Worm (Caenorhabditis elegans) whole organism, L1 larva: Measurements from ENCODE around the gene gst-7.
"Not testable (repeated sequence)": the region's sequence is repeated elsewhere in the genome, so short reads cannot be mapped to it uniquely, and the experiment has no call there.

Experiments used
- C04F5.9 ChIP-seq: sonication (generic microtip); optimal IDR thresholded peaks from 2 replicates; lab custom pipeline; 2016; ENCODE audit warnings: missing genetic modification characterization, missing compliant biosample characterization
- Y116A8C.19 ChIP-seq: sonication (generic microtip); optimal IDR thresholded peaks from 2 replicates; lab custom pipeline; 2016; ENCODE audit warnings: missing compliant biosample characterization, missing genetic modification characterization, borderline replicate concordance
- alr-1 ChIP-seq: fragments of 200-800 bp; sonication (Bioruptor generic); optimal IDR thresholded peaks from 2 replicates; lab custom pipeline; 2018; ENCODE audit warnings: borderline replicate concordance, mild to moderate bottlenecking, missing genetic modification characterization, missing compliant biosample characterization
- aly-2 ChIP-seq: fragments of 150-350 bp; optimal IDR thresholded peaks from 2 replicates; lab custom pipeline; 2014; ENCODE audit warnings: missing biosample characterization, missing genetic modification characterization
- ceh-8 ChIP-seq: fragments of 200-800 bp; sonication (Bioruptor generic); optimal IDR thresholded peaks from 2 replicates; lab custom pipeline; 2018; ENCODE audit warnings: mild to moderate bottlenecking, missing genetic modification characterization, moderate library complexity, missing compliant biosample characterization
- ceh-88 ChIP-seq: fragments of 200-800 bp; sonication (Bioruptor generic); IDR thresholded peaks from 2 replicates; pipeline ENCODE4 v1.3.6; 2022; ENCODE audit warnings: missing genetic modification characterization, missing compliant biosample characterization
- ceh-90 ChIP-seq: sonication (generic microtip); optimal IDR thresholded peaks from 2 replicates; lab custom pipeline; 2016; ENCODE audit warnings: missing genetic modification characterization, missing compliant biosample characterization
- dpl-1 ChIP-seq, 3 experiments: fragments of 150-350 bp in 2 of 3; sonication (generic microtip) in 1 of 3; optimal IDR thresholded peaks; 2 replicates each; lab custom pipeline; 2014 to 2017; ENCODE audit warnings: missing biosample characterization in 3 of 3, missing genetic modification characterization in 3 of 3, missing genetic modification reagents in 3 of 3
- egl-27 ChIP-seq, 2 experiments: fragments of 150-350 bp in 1 of 2; sonication (generic microtip); optimal IDR thresholded peaks; 3 replicates each; lab custom pipeline; 2017 to 2018; ENCODE audit warnings: missing biosample characterization in 2 of 2, missing genetic modification characterization in 2 of 2, missing genetic modification reagents in 2 of 2
- elt-3 ChIP-seq, 6 experiments: fragments of 150-350 bp in 1 of 6; sonication (generic microtip); optimal IDR thresholded peaks; 2 replicates each; lab custom pipeline; 2017 to 2018; ENCODE audit warnings: missing biosample characterization in 6 of 6, missing genetic modification characterization in 6 of 6, inconsistent platforms in 1 of 6
- ets-5 ChIP-seq: fragments of 200-800 bp; sonication (Bioruptor generic); IDR thresholded peaks from 2 replicates; pipeline ENCODE4 v1.3.6; 2022; ENCODE audit warnings: missing genetic modification characterization, missing compliant biosample characterization
- grh-1 ChIP-seq: fragments of 200-800 bp; sonication (Bioruptor generic); IDR thresholded peaks from 2 replicates; pipeline ENCODE4 v1.3.6; 2022; ENCODE audit warnings: missing genetic modification reagents, missing genetic modification characterization, missing compliant biosample characterization
- hlh-4 ChIP-seq: sonication (generic microtip); optimal IDR thresholded peaks from 2 replicates; lab custom pipeline; 2016; ENCODE audit warnings: mild to moderate bottlenecking, missing genetic modification characterization, missing compliant biosample characterization
- isw-1 ChIP-seq: fragments of 200-800 bp; sonication (Bioruptor generic); IDR thresholded peaks from 2 replicates; pipeline ENCODE4 v1.3.6; 2022; ENCODE audit warnings: missing genetic modification characterization, missing compliant biosample characterization
- jun-1 ChIP-seq: fragments of 150-350 bp; optimal IDR thresholded peaks from 2 replicates; lab custom pipeline; 2014; ENCODE audit warnings: missing biosample characterization, missing genetic modification reagents, missing genetic modification characterization
- lin-14 ChIP-seq: fragments of 200-800 bp; sonication (Bioruptor generic); optimal IDR thresholded peaks from 2 replicates; lab custom pipeline; 2018; ENCODE audit warnings: mild to moderate bottlenecking, missing genetic modification characterization, moderate library complexity, missing compliant biosample characterization
- lin-15B ChIP-seq: fragments of 150-350 bp; sonication (generic microtip); optimal IDR thresholded peaks from 3 replicates; lab custom pipeline; 2014; ENCODE audit warnings: missing biosample characterization, missing genetic modification characterization
- lin-35 ChIP-seq, 2 experiments: fragments of 150-350 bp; optimal IDR thresholded peaks; 2 replicates each; lab custom pipeline; 2014; ENCODE audit warnings: missing biosample characterization in 2 of 2, missing genetic modification characterization in 2 of 2, missing genetic modification reagents in 2 of 2
- lir-3 ChIP-seq: sonication (generic microtip); optimal IDR thresholded peaks from 2 replicates; lab custom pipeline; 2016; ENCODE audit warnings: mild to moderate bottlenecking, missing genetic modification characterization, moderate library complexity, missing compliant biosample characterization; ENCODE audit not compliant: poor library complexity
- nhr-12 ChIP-seq: sonication (generic microtip); optimal IDR thresholded peaks from 2 replicates; lab custom pipeline; 2017; ENCODE audit warnings: missing biosample characterization, missing genetic modification characterization
- nhr-19 ChIP-seq: fragments of 200-800 bp; sonication (Bioruptor generic); conservative IDR thresholded peaks from 2 replicates; pipeline ENCODE4 v1.3.6; 2022; ENCODE audit warnings: missing genetic modification characterization, missing compliant biosample characterization
- nhr-20 ChIP-seq: sonication (generic microtip); optimal IDR thresholded peaks from 2 replicates; lab custom pipeline; 2016; ENCODE audit warnings: mild to moderate bottlenecking, missing genetic modification characterization, missing compliant biosample characterization
- nhr-237 ChIP-seq: fragments of 150-350 bp; optimal IDR thresholded peaks from 2 replicates; lab custom pipeline; 2014; ENCODE audit warnings: missing biosample characterization, missing genetic modification characterization
- nhr-28 ChIP-seq: fragments of 150-350 bp; optimal IDR thresholded peaks from 2 replicates; lab custom pipeline; 2014; ENCODE audit warnings: missing biosample characterization, missing genetic modification characterization
- nhr-47 ChIP-seq: sonication (generic microtip); optimal IDR thresholded peaks from 2 replicates; lab custom pipeline; 2016; ENCODE audit warnings: mild to moderate bottlenecking, missing genetic modification characterization, moderate library complexity, missing compliant biosample characterization
- nhr-71 ChIP-seq: sonication (generic microtip); optimal IDR thresholded peaks from 2 replicates; lab custom pipeline; 2016; ENCODE audit warnings: mild to moderate bottlenecking, missing genetic modification characterization, moderate library complexity, missing compliant biosample characterization
- nhr-76 ChIP-seq: sonication (generic microtip); optimal IDR thresholded peaks from 2 replicates; lab custom pipeline; 2017; ENCODE audit warnings: missing biosample characterization, missing genetic modification characterization
- nhr-77 ChIP-seq: fragments of 150-350 bp; optimal IDR thresholded peaks from 2 replicates; lab custom pipeline; 2014; ENCODE audit warnings: missing biosample characterization, missing genetic modification characterization
- pqm-1 ChIP-seq: sonication (generic microtip); optimal IDR thresholded peaks from 3 replicates; lab custom pipeline; 2017; ENCODE audit warnings: missing biosample characterization, missing genetic modification characterization
- rnt-1 ChIP-seq: sonication (generic microtip); optimal IDR thresholded peaks from 2 replicates; lab custom pipeline; 2016; ENCODE audit warnings: mild to moderate bottlenecking, missing genetic modification characterization, moderate library complexity, missing compliant biosample characterization
- snpc-4 ChIP-seq: fragments of 150-350 bp; optimal IDR thresholded peaks from 2 replicates; lab custom pipeline; 2014; ENCODE audit warnings: missing biosample characterization, missing genetic modification characterization
- snu-23 ChIP-seq: sonication (generic microtip); optimal IDR thresholded peaks from 2 replicates; lab custom pipeline; 2016; ENCODE audit warnings: missing genetic modification characterization, missing compliant biosample characterization
- sox-4 ChIP-seq: sonication (generic microtip); optimal IDR thresholded peaks from 2 replicates; lab custom pipeline; 2016; ENCODE audit warnings: missing genetic modification characterization, missing compliant biosample characterization
- sup-37 ChIP-seq: fragments of 200-800 bp; sonication (Bioruptor generic); optimal IDR thresholded peaks from 2 replicates; lab custom pipeline; 2018; ENCODE audit warnings: mild to moderate bottlenecking, missing genetic modification characterization, missing compliant biosample characterization
- swsn-7 ChIP-seq: sonication (generic microtip); optimal IDR thresholded peaks from 2 replicates; lab custom pipeline; 2016; ENCODE audit warnings: missing genetic modification characterization, missing compliant biosample characterization
- tbx-2 ChIP-seq: sonication (generic microtip); optimal IDR thresholded peaks from 2 replicates; lab custom pipeline; 2016; ENCODE audit warnings: missing genetic modification characterization, missing compliant biosample characterization
- unc-130 ChIP-seq: fragments of 150-350 bp; optimal IDR thresholded peaks from 2 replicates; lab custom pipeline; 2017; ENCODE audit warnings: missing biosample characterization, missing genetic modification characterization, inconsistent platforms
- unc-86 ChIP-seq: sonication (generic microtip); optimal IDR thresholded peaks from 2 replicates; lab custom pipeline; 2016; ENCODE audit warnings: missing genetic modification characterization, missing compliant biosample characterization
- unc-98 ChIP-seq: fragments of 200-800 bp; sonication (Bioruptor generic); IDR thresholded peaks from 2 replicates; pipeline ENCODE4 v1.3.6; 2022; ENCODE audit warnings: missing genetic modification characterization, missing compliant biosample characterization
- vab-15 ChIP-seq: sonication (generic microtip); optimal IDR thresholded peaks from 2 replicates; lab custom pipeline; 2017; ENCODE audit warnings: missing genotype, mild to moderate bottlenecking, missing genetic modification characterization, missing compliant biosample characterization
- xbp-1 ChIP-seq: sonication (generic microtip); optimal IDR thresholded peaks from 2 replicates; lab custom pipeline; 2016; ENCODE audit warnings: missing genetic modification characterization, missing compliant biosample characterization
- zag-1 ChIP-seq: fragments of 150-350 bp; optimal IDR thresholded peaks from 2 replicates; lab custom pipeline; 2014; ENCODE audit warnings: missing biosample characterization, missing genetic modification characterization
- zip-4 ChIP-seq: fragments of 200-800 bp; sonication (Bioruptor generic); optimal IDR thresholded peaks from 2 replicates; lab custom pipeline; 2018; ENCODE audit warnings: mild to moderate bottlenecking, missing genetic modification characterization, moderate library complexity, missing compliant biosample characterization
- ztf-11 ChIP-seq, 2 experiments: sonication (generic microtip); optimal IDR thresholded peaks; 2 replicates each; lab custom pipeline; 2016 to 2017; ENCODE audit warnings: missing genetic modification characterization in 2 of 2, missing biosample characterization in 1 of 2, missing compliant biosample characterization in 1 of 2

gst-7 gene

ce11 chrII:4902035-4902434 lies 20.2 kb downstream of the gst-7 start, which contains the start of gene R05F9.9 (continued):
- TF ChIP-seq lin-35 (GFP tag; optimal IDR thresholded peaks at IDR 0.05; lab: Kevin White, UChicago) (peak; percentile 33 to 67), nhr-77 (tag; lab: Kevin White, UChicago) (no peak), lin-15B (tag; lab: Kevin White, UChicago) (no peak), nhr-76 (tag; lab: Kevin White, UChicago) (no peak), xbp-1 (tag; lab: Kevin White, UChicago) (peak; percentile 7), nhr-28 (tag; lab: Kevin White, UChicago) (no peak), vab-15 (tag; lab: Kevin White, UChicago) (no peak), tbx-2 (tag; lab: Kevin White, UChicago) (peak; percentile 3), lir-3 (tag; lab: Kevin White, UChicago) (no peak), ceh-88 (no peak), sox-4 (tag; lab: Kevin White, UChicago) (no peak), nhr-19 (GFP tag; lab: Robert Waterston, UW) (no peak), pqm-1 (tag; lab: Kevin White, UChicago) (no peak), aly-2 (peak; percentile 24), snu-23 (GFP tag; lab: Kevin White, UChicago) (peak; percentile 48), grh-1 (GFP tag; lab: Robert Waterston, UW) (no peak), ets-5 (GFP tag; lab: Robert Waterston, UW) (no peak), hlh-4 (no peak), unc-86 (tag; lab: Kevin White, UChicago) (no peak), ztf-11 (tag; optimal IDR thresholded peaks at IDR 0.05; lab: Kevin White, UChicago) (no peak), lin-14 (GFP tag; lab: Kevin White, UChicago) (peak; percentile 25), dpl-1 (GFP tag; optimal IDR thresholded peaks at IDR 0.05; lab: Kevin White, UChicago) (peak; percentile 24 to 73 (median 28)), nhr-47 (tag; lab: Kevin White, UChicago) (peak; percentile 3), snpc-4 (tag; lab: Kevin White, UChicago) (no peak), zip-4 (no peak), rnt-1 (peak; percentile 8), ceh-8 (no peak), egl-27 (tag; optimal IDR thresholded peaks at IDR 0.05; lab: Kevin White, UChicago) (no peak), alr-1 (tag; lab: Kevin White, UChicago) (no peak), unc-130 (tag; lab: Kevin White, UChicago) (no peak), elt-3 (tag; optimal IDR thresholded peaks at IDR 0.05; lab: Kevin White, UChicago) (no peak), C04F5.9 (tag; lab: Kevin White, UChicago) (no peak), isw-1 (GFP tag; lab: Robert Waterston, UW) (no peak), nhr-20 (peak; percentile 1), unc-98 (GFP tag; lab: Robert Waterston, UW) (no peak), nhr-237 (no peak), nhr-12 (tag; lab: Kevin White, UChicago) (no peak), nhr-71 (tag; lab: Kevin White, UChicago) (peak; percentile 52), Y116A8C.19 (tag; lab: Kevin White, UChicago) (no peak), swsn-7 (tag; lab: Kevin White, UChicago) (no peak), ceh-90 (tag; lab: Kevin White, UChicago) (no peak), jun-1 (tag; lab: Kevin White, UChicago) (no peak), zag-1 (tag; lab: Kevin White, UChicago) (no peak)

- TF ChIP-seq snpc-4 (tag; lab: Kevin White, UChicago); sup-37 (GFP tag; lab: Kevin White, UChicago); rnt-1: not testable (repeated sequence)
- TF ChIP-seq, all 84 proteins: peak for 0; not testable (repeated sequence) for 84
Measured at ce11 chrII:4903696-4904095, 21.8 kb downstream of the gst-7 start, which contains the start of gene sgt-1. TSS of gene sgt-1 (minus strand) at chrII:4903796.
